Fruit fly (Drosophila melanogaster) whole organism, prepupa: ENCODE data around the gene IscU.

Experiments used
- CG10631 ChIP-seq: fragments of 200-800 bp; sonication (Bioruptor generic); optimal IDR thresholded peaks from 2 replicates; lab custom pipeline; 2016; ENCODE audit warnings: missing biosample characterization, missing genetic modification characterization
- CG10669 ChIP-seq: fragments of 200-800 bp; sonication (Bioruptor generic); optimal IDR thresholded peaks from 3 replicates; lab custom pipeline; 2018; ENCODE audit warnings: missing biosample characterization, mild to moderate bottlenecking, missing genetic modification characterization, moderate library complexity
- CG11762 ChIP-seq: fragments of 200-800 bp; sonication (Bioruptor generic); optimal IDR thresholded peaks from 3 replicates; lab custom pipeline; 2016; ENCODE audit warnings: missing biosample characterization, missing genetic modification characterization; ENCODE audit not compliant: insufficient read depth
- CG11902 ChIP-seq: fragments of 200-800 bp; sonication (Bioruptor generic); optimal IDR thresholded peaks from 3 replicates; lab custom pipeline; 2016; ENCODE audit warnings: missing biosample characterization, missing genetic modification characterization
- CG15336 ChIP-seq: fragments of 200-800 bp; sonication (Bioruptor generic); IDR thresholded peaks from 2 replicates; pipeline ENCODE4 v1.3.6; 2022; ENCODE audit warnings: missing biosample characterization, missing genetic modification characterization
- CG16779 ChIP-seq: fragments of 200-800 bp; sonication (Bioruptor generic); optimal IDR thresholded peaks from 3 replicates; lab custom pipeline; 2017; ENCODE audit warnings: missing biosample characterization, mild to moderate bottlenecking, missing genetic modification characterization
- CG3032 ChIP-seq: fragments of 200-800 bp; optimal IDR thresholded peaks from 2 replicates; lab custom pipeline; 2019; ENCODE audit warnings: missing biosample characterization, mild to moderate bottlenecking, missing genetic modification characterization, moderate library complexity
- CG34406 ChIP-seq: fragments of 200-800 bp; sonication (Bioruptor generic); optimal IDR thresholded peaks from 3 replicates; lab custom pipeline; 2016; ENCODE audit warnings: missing biosample characterization, missing genetic modification characterization
- CG3919 ChIP-seq: fragments of 200-800 bp; sonication (Bioruptor generic); optimal IDR thresholded peaks from 3 replicates; lab custom pipeline; 2016; ENCODE audit warnings: missing biosample characterization, missing genetic modification characterization
- CG4318 ChIP-seq: fragments of 200-800 bp; sonication (Bioruptor generic); optimal IDR thresholded peaks from 3 replicates; lab custom pipeline; 2017; ENCODE audit warnings: missing biosample characterization, mild to moderate bottlenecking, missing genetic modification characterization
- CG6792 ChIP-seq: fragments of 200-800 bp; sonication (Bioruptor generic); optimal IDR thresholded peaks from 3 replicates; lab custom pipeline; 2016; ENCODE audit warnings: missing biosample characterization, missing genetic modification characterization
- CG6808 ChIP-seq: fragments of 200-800 bp; sonication (Bioruptor generic); optimal IDR thresholded peaks from 3 replicates; lab custom pipeline; 2017; ENCODE audit warnings: missing biosample characterization, missing genetic modification characterization, mild to moderate bottlenecking, moderate library complexity, missing genetic modification reagents
- CG6854 ChIP-seq: fragments of 200-800 bp; sonication (Bioruptor generic); optimal IDR thresholded peaks from 2 replicates; lab custom pipeline; 2017; ENCODE audit warnings: missing biosample characterization, mild to moderate bottlenecking, missing genetic modification characterization
- CG8119 ChIP-seq: fragments of 200-800 bp; sonication (Bioruptor generic); IDR thresholded peaks from 3 replicates; pipeline ENCODE4 v1.3.6; 2022; ENCODE audit warnings: missing biosample characterization, missing genetic modification characterization
- CG8319 ChIP-seq: fragments of 200-800 bp; sonication (Bioruptor generic); optimal IDR thresholded peaks from 3 replicates; lab custom pipeline; 2016; ENCODE audit warnings: missing biosample characterization, missing genetic modification characterization
- Eip75B ChIP-seq: fragments of 200-800 bp; sonication (Bioruptor generic); optimal IDR thresholded peaks from 3 replicates; lab custom pipeline; 2016; ENCODE audit warnings: missing biosample characterization, missing genetic modification characterization
- Eip78C ChIP-seq: fragments of 200-800 bp; sonication (Bioruptor generic); peaks from one replicate; lab custom pipeline; 2016; ENCODE audit warnings: missing biosample characterization, missing genetic modification characterization
- Eip93F ChIP-seq: fragments of 200-800 bp; sonication (Bioruptor generic); optimal IDR thresholded peaks from 2 replicates; lab custom pipeline; 2016; ENCODE audit warnings: missing biosample characterization, mild to moderate bottlenecking, missing genetic modification characterization
- Lpt ChIP-seq: fragments of 200-800 bp; sonication (Bioruptor generic); optimal IDR thresholded peaks from 3 replicates; lab custom pipeline; 2016; ENCODE audit warnings: missing biosample characterization, missing genetic modification characterization
- Met ChIP-seq: fragments of 200-800 bp; sonication (Bioruptor generic); optimal IDR thresholded peaks from 3 replicates; lab custom pipeline; 2016; ENCODE audit warnings: missing biosample characterization, missing genetic modification characterization
- OdsH ChIP-seq: fragments of 200-800 bp; sonication (Bioruptor generic); optimal IDR thresholded peaks from 3 replicates; lab custom pipeline; 2016; ENCODE audit warnings: missing biosample characterization, missing genetic modification characterization
- Sox102F ChIP-seq: fragments of 200-800 bp; sonication (Bioruptor generic); optimal IDR thresholded peaks from 2 replicates; lab custom pipeline; 2016; ENCODE audit warnings: missing biosample characterization, mild to moderate bottlenecking, missing genetic modification characterization
- achi ChIP-seq: fragments of 200-800 bp; sonication (Bioruptor generic); optimal IDR thresholded peaks from 3 replicates; lab custom pipeline; 2016; ENCODE audit warnings: missing biosample characterization, missing genetic modification characterization
- cyc ChIP-seq: fragments of 200-800 bp; sonication (Bioruptor generic); optimal IDR thresholded peaks from 3 replicates; lab custom pipeline; 2016; ENCODE audit warnings: missing biosample characterization, missing genetic modification characterization
- eg ChIP-seq: fragments of 200-800 bp; sonication (Bioruptor generic); IDR thresholded peaks from 3 replicates; pipeline ENCODE4 v1.3.6; 2022; ENCODE audit warnings: missing biosample characterization, missing genetic modification characterization
- esn ChIP-seq: fragments of 200-800 bp; sonication (Bioruptor generic); optimal IDR thresholded peaks from 2 replicates; lab custom pipeline; 2016; ENCODE audit warnings: missing biosample characterization, mild to moderate bottlenecking, missing genetic modification characterization, moderate library complexity
- fd59A ChIP-seq: fragments of 200-800 bp; sonication (Bioruptor generic); optimal IDR thresholded peaks from 2 replicates; lab custom pipeline; 2017; ENCODE audit warnings: missing biosample characterization, mild to moderate bottlenecking, missing genetic modification characterization, missing genetic modification reagents
- fkh ChIP-seq: fragments of 200-800 bp; sonication (Bioruptor generic); optimal IDR thresholded peaks from 3 replicates; lab custom pipeline; 2017; ENCODE audit warnings: missing biosample characterization, mild to moderate bottlenecking, missing genetic modification characterization, moderate library complexity
- net ChIP-seq: fragments of 200-800 bp; sonication (Bioruptor generic); optimal IDR thresholded peaks from 3 replicates; lab custom pipeline; 2016; ENCODE audit warnings: missing biosample characterization, missing genetic modification characterization
- pdm3 ChIP-seq: fragments of 200-800 bp; sonication (Bioruptor generic); optimal IDR thresholded peaks from 3 replicates; lab custom pipeline; 2016; ENCODE audit warnings: missing biosample characterization, missing genetic modification characterization
- svp ChIP-seq: fragments of 200-800 bp; sonication (Bioruptor generic); peaks from one replicate; lab custom pipeline; 2016; ENCODE audit warnings: missing biosample characterization, missing genetic modification characterization
- topi ChIP-seq: fragments of 200-800 bp; sonication (Bioruptor generic); optimal IDR thresholded peaks from 3 replicates; lab custom pipeline; 2016; ENCODE audit warnings: missing biosample characterization, missing genetic modification characterization
- vri ChIP-seq: fragments of 200-800 bp; sonication (Bioruptor generic); optimal IDR thresholded peaks from 3 replicates; lab custom pipeline; 2016; ENCODE audit warnings: missing biosample characterization, mild to moderate bottlenecking, missing genetic modification characterization

IscU gene

dm6 chr3R:8819551-8820057 lies 4.4 kb downstream of the IscU start (continued):
- TF ChIP-seq CG16779 (tag; lab: Kevin White, UChicago) (peak; percentile 12), Eip75B (GFP tag; lab: Kevin White, UChicago) (peak; percentile 30), CG10669 (GFP tag; lab: Kevin White, UChicago) (no peak), OdsH (GFP tag; lab: Kevin White, UChicago) (no peak), cyc (GFP tag; lab: Kevin White, UChicago) (peak; percentile 7), CG4318 (GFP tag; lab: Kevin White, UChicago) (no peak), CG8319 (GFP tag; lab: Kevin White, UChicago) (no peak), CG34406 (GFP tag; lab: Kevin White, UChicago) (no peak), pdm3 (GFP tag; lab: Kevin White, UChicago) (peak; percentile 1), vri (GFP tag; lab: Kevin White, UChicago) (peak; percentile 48), CG3919 (peak; percentile 6), CG11762 (GFP tag; lab: Kevin White, UChicago) (no peak), net (GFP tag; lab: Kevin White, UChicago) (no peak), CG15336 (GFP tag; lab: Robert Waterston, UW) (no peak)

DNA sequence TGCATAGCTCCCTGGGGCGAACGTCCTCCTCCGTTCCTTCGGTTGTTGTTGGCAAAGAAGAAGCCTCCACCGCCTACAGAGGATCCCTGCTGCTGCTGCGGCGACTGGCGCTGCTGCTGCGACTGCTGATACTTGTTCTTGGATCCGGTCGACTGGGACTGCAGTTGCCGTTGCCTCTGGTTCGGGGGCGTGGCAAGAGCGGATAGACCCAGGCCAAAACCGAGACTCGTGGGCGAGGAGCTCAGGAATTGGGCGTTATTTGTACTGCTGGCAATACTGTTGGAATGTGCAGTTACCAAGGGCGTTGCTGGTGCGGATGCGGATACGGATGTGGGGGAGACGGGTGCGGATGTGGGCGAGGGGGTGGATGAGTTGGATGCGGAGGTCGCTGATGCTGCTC lies 5.7 kb downstream of the IscU start:
- TF ChIP-seq CG11902 (GFP tag; lab: Kevin White, UChicago) (no peak), fd59A (no peak), CG6854 (GFP tag; lab: Kevin White, UChicago) (no peak), eg (GFP tag; lab: Robert Waterston, UW) (0 out of 3 replicates have a peak, but pooled peaks have one; percentile 21), Lpt (GFP tag; lab: Kevin White, UChicago) (no peak)

- TF ChIP-seq CG34406 (GFP tag; lab: Kevin White, UChicago) (no peak), CG6808 (GFP tag; lab: Kevin White, UChicago) (peak; percentile 4)
- TF ChIP-seq, all 60 proteins: peak for 1
Observed at dm6 chr3R:8815074-8815473, 8.9 kb downstream of the IscU start.

DNA sequence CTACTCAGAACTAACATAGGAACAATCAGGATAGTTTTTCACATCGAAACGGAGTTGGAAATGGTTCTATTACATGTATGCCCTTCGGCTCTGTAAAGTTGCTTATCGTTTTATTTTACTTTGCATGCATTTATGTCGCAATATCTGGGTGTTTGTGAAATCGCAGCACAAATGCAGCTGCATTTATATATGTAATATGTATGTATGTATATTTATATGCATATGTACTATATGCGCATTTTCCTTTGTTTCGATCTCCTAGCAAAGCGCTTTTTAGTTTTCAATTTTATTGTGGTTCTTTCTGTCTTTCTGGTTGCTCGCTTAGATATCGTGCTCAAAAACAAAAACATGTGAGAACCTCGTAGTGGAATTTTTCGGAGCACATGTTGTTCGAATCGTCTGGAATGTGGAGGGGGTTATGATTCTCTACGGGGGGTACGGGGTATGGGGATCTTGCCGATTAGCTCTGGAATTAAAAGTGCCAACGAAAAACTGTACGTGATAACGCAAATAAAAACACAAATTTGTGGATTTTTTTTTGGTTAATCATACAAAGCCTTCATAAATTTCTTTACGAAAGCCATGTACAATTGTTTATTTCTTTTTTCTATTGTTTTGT lies 9.8 kb downstream of the IscU start:
- TF ChIP-seq vri (GFP tag; lab: Kevin White, UChicago) (no peak), CG11762 (GFP tag; lab: Kevin White, UChicago) (no peak), CG15336 (GFP tag; lab: Robert Waterston, UW) (no peak), pdm3 (GFP tag; lab: Kevin White, UChicago) (no peak), CG6808 (GFP tag; lab: Kevin White, UChicago) (peak; percentile 16), CG10631 (no peak), CG3919 (no peak), net (GFP tag; lab: Kevin White, UChicago) (no peak), Eip78C (GFP tag; lab: Kevin White, UChicago) (no peak), fkh (GFP tag; lab: Kevin White, UChicago) (peak; percentile 55), svp (GFP tag; lab: Kevin White, UChicago) (no peak), Met (GFP tag; lab: Kevin White, UChicago) (no peak), achi (no peak), Eip93F (no peak), esn (GFP tag; lab: Kevin White, UChicago) (no peak), CG8119 (GFP tag; lab: Robert Waterston, UW) (no peak), topi (GFP tag; lab: Kevin White, UChicago) (no peak)

DNA sequence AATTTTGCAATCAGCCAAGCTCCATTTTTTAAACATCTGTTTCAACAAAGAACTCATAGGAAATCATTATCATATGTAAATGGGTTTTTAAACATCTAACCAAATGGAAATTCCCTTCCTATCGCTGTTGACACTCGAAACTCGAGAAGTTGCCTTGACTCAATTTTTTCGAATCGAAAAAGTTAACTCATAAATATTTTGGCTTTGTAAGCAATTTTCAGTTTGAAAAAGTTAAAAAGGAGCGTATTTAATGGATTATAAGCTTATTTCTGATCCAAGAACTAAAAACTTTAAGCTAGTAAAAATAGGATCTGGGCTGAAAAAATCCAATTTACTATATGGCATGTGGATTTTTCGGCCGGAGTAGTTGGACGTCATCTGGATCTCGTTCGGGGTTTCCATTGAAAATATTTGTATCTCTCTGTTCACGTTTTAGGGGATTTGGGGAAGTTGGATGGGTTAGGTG lies 10.8 kb downstream of the IscU start, which contains the start of gene CG9837:
Gene CG9837, minus strand, starts transcription at position 416 of the 466 bp plus-strand sequence.
- TF ChIP-seq fkh (GFP tag; lab: Kevin White, UChicago) (peak; percentile 4), svp (GFP tag; lab: Kevin White, UChicago) (no peak), CG6792 (GFP tag; lab: Kevin White, UChicago) (no peak), topi (GFP tag; lab: Kevin White, UChicago) (no peak), CG3032 (no peak), CG6854 (GFP tag; lab: Kevin White, UChicago) (no peak), Sox102F (GFP tag; lab: Kevin White, UChicago) (no peak)
- TF ChIP-seq, all 60 proteins: peak for 1
